Fruit fly (Drosophila melanogaster) whole organism, embryonic: Measurements from ENCODE around the gene CRIF.
A peak's percentile ranks its signal among the peaks of the same experiment; 100 is the strongest.

Source experiments
- Adf1 ChIP-seq: fragments of 200-800 bp; sonication (Bioruptor generic); IDR thresholded peaks from 2 replicates; pipeline ENCODE4 v1.3.6; 2022; ENCODE audit warnings: missing biosample characterization, missing genetic modification characterization
- CG13624 ChIP-seq: fragments of 200-800 bp; sonication (Bioruptor generic); optimal IDR thresholded peaks from 2 replicates; lab custom pipeline; 2016; ENCODE audit warnings: missing biosample characterization, missing genetic modification characterization
- CG14860 ChIP-seq: fragments of 200-800 bp; sonication (Bioruptor generic); IDR thresholded peaks from 3 replicates; pipeline ENCODE4 v1.3.6; 2022; ENCODE audit warnings: missing biosample characterization, missing genetic modification characterization; ENCODE audit not compliant: partially characterized antibody
- CG15073 ChIP-seq: fragments of 200-800 bp; sonication (Bioruptor generic); optimal IDR thresholded peaks from 2 replicates; lab custom pipeline; 2016; ENCODE audit warnings: missing biosample characterization, missing genetic modification characterization
- CG1602 ChIP-seq: fragments of 200-800 bp; sonication (Bioruptor generic); optimal IDR thresholded peaks from 3 replicates; lab custom pipeline; 2016; ENCODE audit warnings: missing biosample characterization, missing genetic modification characterization
- CG16779 ChIP-seq: fragments of 200-800 bp; sonication (Bioruptor generic); IDR thresholded peaks from 2 replicates; pipeline ENCODE4 v1.3.6; 2022; ENCODE audit warnings: missing biosample characterization, missing genetic modification characterization
- CG17328 ChIP-seq: fragments of 200-800 bp; sonication (Bioruptor generic); IDR thresholded peaks from 2 replicates; pipeline ENCODE4 v1.3.6; 2022; ENCODE audit warnings: missing biosample characterization, missing genetic modification characterization
- CG1792 ChIP-seq: fragments of 200-800 bp; sonication (Bioruptor generic); optimal IDR thresholded peaks from 2 replicates; lab custom pipeline; 2016; ENCODE audit warnings: missing biosample characterization, missing genetic modification characterization
- CG30403 ChIP-seq: fragments of 200-800 bp; sonication (Bioruptor generic); optimal IDR thresholded peaks from 3 replicates; lab custom pipeline; 2016; ENCODE audit warnings: missing biosample characterization, missing genetic modification characterization
- CG30431 ChIP-seq: fragments of 200-800 bp; sonication (Bioruptor generic); optimal IDR thresholded peaks from 2 replicates; lab custom pipeline; 2017; ENCODE audit warnings: missing biosample characterization, missing genetic modification characterization
- CG34224 ChIP-seq: fragments of 200-800 bp; sonication (Bioruptor generic); IDR thresholded peaks from 3 replicates; pipeline ENCODE4 v1.3.6; 2022; ENCODE audit warnings: missing biosample characterization, missing genetic modification characterization; ENCODE audit not compliant: partially characterized antibody
- CG42726 ChIP-seq: fragments of 200-800 bp; sonication (Bioruptor generic); IDR thresholded peaks from 2 replicates; pipeline ENCODE4 v1.3.6; 2022; ENCODE audit warnings: missing biosample characterization, missing genetic modification characterization; ENCODE audit not compliant: partially characterized antibody
- CG5953 ChIP-seq: fragments of 200-800 bp; sonication (Bioruptor generic); IDR thresholded peaks from 2 replicates; pipeline ENCODE4 v1.3.6; 2022; ENCODE audit warnings: missing biosample characterization, missing genetic modification characterization
- CG6175 ChIP-seq: fragments of 200-800 bp; sonication (Bioruptor generic); IDR thresholded peaks from 3 replicates; pipeline ENCODE4 v1.3.6; 2022; ENCODE audit warnings: missing biosample characterization, missing genetic modification characterization
- CG7786 ChIP-seq: fragments of 200-800 bp; sonication (Bioruptor generic); optimal IDR thresholded peaks from 2 replicates; lab custom pipeline; 2016; ENCODE audit warnings: missing biosample characterization, missing genetic modification characterization
- CG7928 ChIP-seq: fragments of 200-800 bp; sonication (Bioruptor generic); optimal IDR thresholded peaks from 2 replicates; lab custom pipeline; 2017; ENCODE audit warnings: missing biosample characterization, mild to moderate bottlenecking, missing genetic modification characterization
- CG8765 ChIP-seq: fragments of 200-800 bp; sonication (Bioruptor generic); IDR thresholded peaks from 2 replicates; pipeline ENCODE4 v1.3.6; 2022; ENCODE audit warnings: missing biosample characterization, missing genetic modification characterization
- CG9609 ChIP-seq: fragments of 200-800 bp; sonication (Bioruptor generic); optimal IDR thresholded peaks from 3 replicates; lab custom pipeline; 2016; ENCODE audit warnings: missing biosample characterization, missing genetic modification characterization
- Chrac-16 ChIP-seq: fragments of 200-800 bp; sonication (Bioruptor generic); optimal IDR thresholded peaks from 3 replicates; lab custom pipeline; 2016; ENCODE audit warnings: missing biosample characterization, missing genetic modification characterization
- CoRest ChIP-seq: fragments of 200-800 bp; sonication (Bioruptor generic); optimal IDR thresholded peaks from 3 replicates; lab custom pipeline; 2018; ENCODE audit warnings: missing biosample characterization, mild to moderate bottlenecking, missing genetic modification characterization, moderate library complexity
- Dip3 ChIP-seq: fragments of 200-800 bp; sonication (Bioruptor generic); optimal IDR thresholded peaks from 3 replicates; lab custom pipeline; 2016; ENCODE audit warnings: missing biosample characterization, missing genetic modification characterization
- Ets65A ChIP-seq: fragments of 200-800 bp; sonication (Bioruptor generic); peaks from one replicate; lab custom pipeline; 2016; ENCODE audit warnings: missing biosample characterization, missing genetic modification characterization
- Fer1 ChIP-seq: fragments of 200-800 bp; sonication (Bioruptor generic); optimal IDR thresholded peaks from 2 replicates; lab custom pipeline; 2017; ENCODE audit warnings: missing biosample characterization, mild to moderate bottlenecking, missing genetic modification characterization
- HHEX ChIP-seq: fragments of 200-800 bp; sonication (Bioruptor generic); optimal IDR thresholded peaks from 3 replicates; lab custom pipeline; 2017; ENCODE audit warnings: missing biosample characterization, mild to moderate bottlenecking, missing genetic modification characterization, missing genetic modification reagents
- Max ChIP-seq: fragments of 200-800 bp; sonication (Bioruptor generic); optimal IDR thresholded peaks from 2 replicates; lab custom pipeline; 2016; ENCODE audit warnings: missing biosample characterization, mild to moderate bottlenecking, missing genetic modification characterization
- Meics ChIP-seq: fragments of 200-800 bp; sonication (Bioruptor generic); optimal IDR thresholded peaks from 2 replicates; lab custom pipeline; 2017; ENCODE audit warnings: missing biosample characterization, mild to moderate bottlenecking, missing genetic modification characterization
- NFAT ChIP-seq: fragments of 200-800 bp; sonication (Bioruptor generic); IDR thresholded peaks from 2 replicates; pipeline ENCODE4 v1.3.6; 2022; ENCODE audit warnings: missing biosample characterization, missing genetic modification characterization
- Oli ChIP-seq: fragments of 200-800 bp; sonication (Bioruptor generic); optimal IDR thresholded peaks from 2 replicates; lab custom pipeline; 2018; ENCODE audit warnings: missing biosample characterization, mild to moderate bottlenecking, missing genetic modification characterization, moderate library complexity
- Spps ChIP-seq: fragments of 200-800 bp; sonication (Bioruptor generic); optimal IDR thresholded peaks from 2 replicates; lab custom pipeline; 2018; ENCODE audit warnings: missing biosample characterization, mild to moderate bottlenecking, missing genetic modification characterization
- TFAM ChIP-seq: fragments of 200-800 bp; sonication (Bioruptor generic); optimal IDR thresholded peaks from 2 replicates; lab custom pipeline; 2017; ENCODE audit warnings: missing biosample characterization, missing genetic modification characterization, inconsistent platforms
- ab ChIP-seq: fragments of 200-800 bp; sonication (Bioruptor generic); optimal IDR thresholded peaks from 2 replicates; lab custom pipeline; 2016; ENCODE audit warnings: missing biosample characterization, missing genetic modification characterization
- ac ChIP-seq: fragments of 200-800 bp; sonication (Bioruptor generic); optimal IDR thresholded peaks from 3 replicates; lab custom pipeline; 2017; ENCODE audit warnings: missing biosample characterization, mild to moderate bottlenecking, missing genetic modification characterization
- amos ChIP-seq: fragments of 200-800 bp; sonication (Bioruptor generic); IDR thresholded peaks from 2 replicates; pipeline ENCODE4 v1.3.6; 2022; ENCODE audit warnings: missing biosample characterization, missing genetic modification characterization; ENCODE audit not compliant: partially characterized antibody
- ash1 ChIP-seq: fragments of 200-800 bp; sonication (Bioruptor generic); optimal IDR thresholded peaks from 2 replicates; lab custom pipeline; 2018; ENCODE audit warnings: missing biosample characterization, mild to moderate bottlenecking, missing genetic modification characterization
- btn ChIP-seq: fragments of 200-800 bp; sonication (Bioruptor generic); optimal IDR thresholded peaks from 2 replicates; lab custom pipeline; 2016; ENCODE audit warnings: missing biosample characterization, missing genetic modification characterization
- cad ChIP-seq: fragments of >200 bp; optimal IDR thresholded peaks from 2 replicates; lab custom pipeline; 2017; ENCODE audit warnings: missing biosample characterization, missing genetic modification characterization
- crol ChIP-seq: fragments of 200-800 bp; sonication (Bioruptor generic); IDR thresholded peaks from 2 replicates; pipeline ENCODE4 v1.3.6; 2022; ENCODE audit warnings: missing biosample characterization, missing genetic modification characterization
- esg ChIP-seq: fragments of 200-800 bp; sonication (Bioruptor generic); conservative IDR thresholded peaks from 2 replicates; pipeline ENCODE4 v1.3.6; 2022; ENCODE audit warnings: missing biosample characterization, missing genetic modification characterization
- exex ChIP-seq: fragments of 200-800 bp; sonication (Bioruptor generic); optimal IDR thresholded peaks from 4 replicates; lab custom pipeline; 2018; ENCODE audit warnings: missing biosample characterization, mild to moderate bottlenecking, missing genetic modification characterization, moderate library complexity
- fd3F ChIP-seq: fragments of 200-800 bp; sonication (Bioruptor generic); optimal IDR thresholded peaks from 2 replicates; lab custom pipeline; 2018; ENCODE audit warnings: missing biosample characterization, mild to moderate bottlenecking, missing genetic modification characterization, moderate library complexity
- inv ChIP-seq: fragments of 200-800 bp; sonication (Bioruptor generic); IDR thresholded peaks from 2 replicates; pipeline ENCODE4 v1.3.6; 2022; ENCODE audit warnings: missing biosample characterization, missing genetic modification characterization; ENCODE audit not compliant: partially characterized antibody
- kah ChIP-seq: fragments of 200-800 bp; sonication (Bioruptor generic); optimal IDR thresholded peaks from 2 replicates; lab custom pipeline; 2018; ENCODE audit warnings: missing biosample characterization, mild to moderate bottlenecking, missing genetic modification characterization
- nerfin-2 ChIP-seq: fragments of 200-800 bp; sonication (Bioruptor generic); IDR thresholded peaks from 2 replicates; pipeline ENCODE4 v1.3.6; 2022; ENCODE audit warnings: missing biosample characterization, missing genetic modification characterization; ENCODE audit not compliant: partially characterized antibody
- otp ChIP-seq: fragments of 200-800 bp; sonication (Bioruptor generic); IDR thresholded peaks from 3 replicates; pipeline ENCODE4, ENCODE4 v1.3.6; 2022; ENCODE audit warnings: missing biosample characterization, missing genetic modification characterization
- pita ChIP-seq: fragments of 200-800 bp; sonication (Bioruptor generic); optimal IDR thresholded peaks from 2 replicates; lab custom pipeline; 2017; ENCODE audit warnings: missing biosample characterization, mild to moderate bottlenecking, missing genetic modification characterization
- psq ChIP-seq: fragments of 200-800 bp; sonication (Bioruptor generic); optimal IDR thresholded peaks from 2 replicates; lab custom pipeline; 2017; ENCODE audit warnings: missing biosample characterization, missing genetic modification characterization
- repo ChIP-seq: fragments of 200-800 bp; sonication (Bioruptor generic); optimal IDR thresholded peaks from 2 replicates; lab custom pipeline; 2016; ENCODE audit warnings: missing biosample characterization, missing genetic modification characterization
- run ChIP-seq: fragments of 200-800 bp; sonication (Bioruptor generic); optimal IDR thresholded peaks from 3 replicates; lab custom pipeline; 2018; ENCODE audit warnings: missing biosample characterization, mild to moderate bottlenecking, missing genetic modification characterization
- slou ChIP-seq: fragments of 200-800 bp; sonication (Bioruptor generic); optimal IDR thresholded peaks from 3 replicates; lab custom pipeline; 2016; ENCODE audit warnings: missing biosample characterization, missing genetic modification characterization
- sug ChIP-seq: fragments of 200-800 bp; optimal IDR thresholded peaks from 2 replicates; lab custom pipeline; 2019; ENCODE audit warnings: missing biosample characterization, mild to moderate bottlenecking, missing genetic modification characterization, moderate library complexity
- zfh1 ChIP-seq: fragments of 200-800 bp; sonication (Bioruptor generic); IDR thresholded peaks from 3 replicates; pipeline ENCODE4 v1.3.6; 2022; ENCODE audit warnings: missing biosample characterization, missing genetic modification characterization

Gene CRIF

dm6 chr3L:21568848-21569372 lies at the start of gene CRIF, which contains the start of gene SMC5 (continued):
- TF ChIP-seq CG7928 (GFP tag; lab: Kevin White, UChicago) (peak; percentile 11), CG7786 (peak; percentile 52), CG1602 (GFP tag; lab: Kevin White, UChicago) (peak; percentile 61), CG30403 (peak; percentile 89), Adf1 (GFP tag; lab: Robert Waterston, UW) (no peak), NFAT (GFP tag; lab: Robert Waterston, UW) (0 out of 2 replicates have a peak, but pooled peaks have one; percentile 23), Oli (tag; lab: Kevin White, UChicago) (peak; percentile 56), sug (tag; lab: Kevin White, UChicago) (peak; percentile 76), crol (no peak), CG8765 (GFP tag; lab: Robert Waterston, UW) (no peak), CG16779 (GFP tag; lab: Robert Waterston, UW) (no peak), CG9609 (GFP tag; lab: Kevin White, UChicago) (peak; percentile 69), Ets65A (GFP tag; lab: Kevin White, UChicago) (no peak), btn (GFP tag; lab: Kevin White, UChicago) (no peak), amos (no peak), CG6175 (GFP tag; lab: Robert Waterston, UW) (no peak), CG5953 (GFP tag; lab: Robert Waterston, UW) (no peak), CG1792 (GFP tag; lab: Kevin White, UChicago) (no peak), nerfin-2 (GFP tag; lab: Robert Waterston, UW) (no peak), ab (no peak), CoRest (tag; lab: Kevin White, UChicago) (peak; percentile 84), pita (GFP tag; lab: Kevin White, UChicago) (no peak), repo (peak; percentile 11), run (tag; lab: Kevin White, UChicago) (no peak), kah (GFP tag; lab: Kevin White, UChicago) (no peak), slou (GFP tag; lab: Kevin White, UChicago) (peak; percentile 30), Max (peak; percentile 62), CG13624 (GFP tag; lab: Kevin White, UChicago) (peak; percentile 73), esg (peak; percentile 48), cad (GFP tag; lab: Kevin White, UChicago) (no peak), CG17328 (GFP tag; lab: Robert Waterston, UW) (peak; percentile 37; the same call in 1 of the 2 replicates), Fer1 (peak; percentile 44), Dip3 (GFP tag; lab: Kevin White, UChicago) (peak; percentile 69), Meics (GFP tag; lab: Kevin White, UChicago) (no peak), TFAM (no peak), CG15073 (GFP tag; lab: Kevin White, UChicago) (no peak), psq (GFP tag; lab: Kevin White, UChicago) (no peak), Chrac-16 (GFP tag; lab: Kevin White, UChicago) (peak; percentile 68), CG30431 (GFP tag; lab: Kevin White, UChicago) (peak; percentile 12), inv (GFP tag; lab: Robert Waterston, UW) (no peak), ash1 (GFP tag; lab: Kevin White, UChicago) (no peak), exex (tag; lab: Kevin White, UChicago) (peak; percentile 47), CG34224 (no peak), HHEX (no peak), zfh1 (GFP tag; lab: Robert Waterston, UW) (peak; percentile 52; the same call in 1 of the 3 replicates), otp (no peak), Spps (tag; lab: Kevin White, UChicago) (peak; percentile 15), ac (GFP tag; lab: Kevin White, UChicago) (no peak), fd3F (GFP tag; lab: Kevin White, UChicago) (peak; percentile 54), CG14860 (no peak), CG42726 (GFP tag; lab: Robert Waterston, UW) (no peak)
